Fruit fly (Drosophila melanogaster) whole organism, embryonic: Measurements from ENCODE around the gene Pka-C3.

Experiments
- Ada2b ChIP-seq: fragments of 200-800 bp; sonication (Bioruptor generic); IDR thresholded peaks from 2 replicates; pipeline ENCODE4 v1.3.6; 2022; ENCODE audit warnings: missing biosample characterization, missing genetic modification characterization
- CG10431 ChIP-seq: fragments of 200-800 bp; sonication (Bioruptor generic); optimal IDR thresholded peaks from 3 replicates; lab custom pipeline; 2018; ENCODE audit warnings: missing biosample characterization, mild to moderate bottlenecking, missing genetic modification characterization
- CG10543 ChIP-seq: fragments of 200-800 bp; sonication (Bioruptor generic); optimal IDR thresholded peaks from 3 replicates; lab custom pipeline; 2017; ENCODE audit warnings: missing biosample characterization, mild to moderate bottlenecking, missing genetic modification characterization, moderate library complexity
- CG11398 ChIP-seq: fragments of 200-800 bp; sonication (Bioruptor generic); optimal IDR thresholded peaks from 2 replicates; lab custom pipeline; 2016; ENCODE audit warnings: missing biosample characterization, missing genetic modification characterization
- CG11696 ChIP-seq: fragments of 200-800 bp; sonication (Bioruptor generic); IDR thresholded peaks from 2 replicates; pipeline ENCODE4 v1.3.6; 2022; ENCODE audit warnings: missing biosample characterization, missing genetic modification characterization
- CG12104 ChIP-seq: fragments of 200-800 bp; sonication (Bioruptor generic); optimal IDR thresholded peaks from 3 replicates; lab custom pipeline; 2016; ENCODE audit warnings: missing biosample characterization, missing genetic modification characterization
- CG13624 ChIP-seq: fragments of 200-800 bp; sonication (Bioruptor generic); optimal IDR thresholded peaks from 2 replicates; lab custom pipeline; 2016; ENCODE audit warnings: missing biosample characterization, missing genetic modification characterization
- CG14667 ChIP-seq: fragments of 200-800 bp; sonication (Bioruptor generic); IDR thresholded peaks from 2 replicates; pipeline ENCODE4 v1.3.6; 2022; ENCODE audit warnings: missing biosample characterization, missing genetic modification characterization
- CG14860 ChIP-seq: fragments of 200-800 bp; sonication (Bioruptor generic); IDR thresholded peaks from 3 replicates; pipeline ENCODE4 v1.3.6; 2022; ENCODE audit warnings: missing biosample characterization, missing genetic modification characterization; ENCODE audit not compliant: partially characterized antibody
- CG17186 ChIP-seq: fragments of 200-800 bp; sonication (Bioruptor generic); optimal IDR thresholded peaks from 3 replicates; lab custom pipeline; 2017; ENCODE audit warnings: missing biosample characterization, missing genetic modification reagents, missing genetic modification characterization
- CG17359 ChIP-seq: fragments of 200-800 bp; sonication (Bioruptor generic); optimal IDR thresholded peaks from 3 replicates; lab custom pipeline; 2018; ENCODE audit warnings: missing biosample characterization, mild to moderate bottlenecking, missing genetic modification characterization, moderate library complexity
- CG17568 ChIP-seq: fragments of 200-800 bp; sonication (Bioruptor generic); optimal IDR thresholded peaks from 2 replicates; lab custom pipeline; 2018; ENCODE audit warnings: missing biosample characterization, mild to moderate bottlenecking, missing genetic modification characterization, moderate library complexity
- CG2712 ChIP-seq: fragments of 200-800 bp; optimal IDR thresholded peaks from 3 replicates; lab custom pipeline; 2019; ENCODE audit warnings: missing biosample characterization, mild to moderate bottlenecking, missing genetic modification characterization, moderate library complexity
- CG31441 ChIP-seq: fragments of 200-800 bp; sonication (Bioruptor generic); IDR thresholded peaks from 2 replicates; pipeline ENCODE4 v1.3.6; 2022; ENCODE audit warnings: missing biosample characterization, missing genetic modification characterization
- CG42726 ChIP-seq: fragments of 200-800 bp; sonication (Bioruptor generic); IDR thresholded peaks from 2 replicates; pipeline ENCODE4 v1.3.6; 2022; ENCODE audit warnings: missing biosample characterization, missing genetic modification characterization; ENCODE audit not compliant: partially characterized antibody
- CG8765 ChIP-seq: fragments of 200-800 bp; sonication (Bioruptor generic); IDR thresholded peaks from 2 replicates; pipeline ENCODE4 v1.3.6; 2022; ENCODE audit warnings: missing biosample characterization, missing genetic modification characterization
- CG8944 ChIP-seq: fragments of 200-800 bp; sonication (Bioruptor generic); optimal IDR thresholded peaks from 3 replicates; lab custom pipeline; 2016; ENCODE audit warnings: missing biosample characterization, missing genetic modification characterization
- CG9727 ChIP-seq: fragments of 200-800 bp; sonication (Bioruptor generic); optimal IDR thresholded peaks from 3 replicates; lab custom pipeline; 2017; ENCODE audit warnings: missing biosample characterization, mild to moderate bottlenecking, missing genetic modification characterization
- CG9932 ChIP-seq: fragments of 200-800 bp; sonication (Bioruptor generic); IDR thresholded peaks from 2 replicates; pipeline ENCODE4 v1.3.6; 2022; ENCODE audit warnings: missing biosample characterization, missing genetic modification characterization
- Dll ChIP-seq: fragments of 200-800 bp; sonication (Bioruptor generic); IDR thresholded peaks from 4 replicates; pipeline ENCODE4 v1.3.6; 2022; ENCODE audit warnings: missing biosample characterization, missing genetic modification characterization; ENCODE audit not compliant: partially characterized antibody
- Dref ChIP-seq: fragments of 200-800 bp; sonication (Bioruptor generic); IDR thresholded peaks from 2 replicates; pipeline ENCODE4 v1.3.6; 2022; ENCODE audit warnings: missing biosample characterization, missing genetic modification characterization
- E2f2 ChIP-seq: fragments of 200-800 bp; sonication (Bioruptor generic); IDR thresholded peaks from 2 replicates; pipeline ENCODE4 v1.3.6; 2022; ENCODE audit warnings: missing biosample characterization, missing genetic modification characterization
- Fer2 ChIP-seq: fragments of 200-800 bp; sonication (Bioruptor generic); optimal IDR thresholded peaks from 2 replicates; lab custom pipeline; 2018; ENCODE audit warnings: missing biosample characterization, mild to moderate bottlenecking, missing genetic modification characterization, moderate library complexity
- Hr3 ChIP-seq: fragments of 200-800 bp; sonication (Bioruptor generic); optimal IDR thresholded peaks from 3 replicates; lab custom pipeline; 2016; ENCODE audit warnings: missing biosample characterization, missing genetic modification characterization
- Max ChIP-seq: fragments of 200-800 bp; sonication (Bioruptor generic); optimal IDR thresholded peaks from 2 replicates; lab custom pipeline; 2016; ENCODE audit warnings: missing biosample characterization, mild to moderate bottlenecking, missing genetic modification characterization
- Med ChIP-seq: fragments of 200-800 bp; sonication (Bioruptor generic); peaks from one replicate; lab custom pipeline; 2016; ENCODE audit warnings: missing biosample characterization, missing genetic modification characterization, mild to moderate bottlenecking, inconsistent platforms, moderate library complexity
- NK7.1 ChIP-seq: fragments of 200-800 bp; sonication (Bioruptor generic); optimal IDR thresholded peaks from 3 replicates; lab custom pipeline; 2016; ENCODE audit warnings: missing biosample characterization, missing genetic modification characterization
- Nf-YB ChIP-seq: fragments of 200-800 bp; sonication (Bioruptor generic); optimal IDR thresholded peaks from 3 replicates; lab custom pipeline; 2019; ENCODE audit warnings: missing biosample characterization, mild to moderate bottlenecking, missing genetic modification characterization, moderate library complexity
- Ssrp ChIP-seq: fragments of 200-800 bp; sonication (Bioruptor generic); optimal IDR thresholded peaks from 2 replicates; lab custom pipeline; 2018; ENCODE audit warnings: missing biosample characterization, mild to moderate bottlenecking, missing genetic modification characterization, moderate library complexity
- bab2 ChIP-seq: fragments of 200-800 bp; sonication (Bioruptor generic); optimal IDR thresholded peaks from 2 replicates; lab custom pipeline; 2016; ENCODE audit warnings: missing biosample characterization, missing genetic modification characterization
- cas ChIP-seq: fragments of 200-800 bp; sonication (Bioruptor generic); IDR thresholded peaks from 2 replicates; pipeline ENCODE4 v1.3.6; 2022; ENCODE audit warnings: missing biosample characterization, missing genetic modification characterization
- cg ChIP-seq: fragments of 200-800 bp; sonication (Bioruptor generic); optimal IDR thresholded peaks from 3 replicates; lab custom pipeline; 2019; ENCODE audit warnings: missing biosample characterization, mild to moderate bottlenecking, missing genetic modification characterization, moderate library complexity
- disco-r ChIP-seq: fragments of 200-800 bp; sonication (Bioruptor generic); optimal IDR thresholded peaks from 2 replicates; lab custom pipeline; 2016; ENCODE audit warnings: missing biosample characterization, missing genetic modification characterization
- ems ChIP-seq: fragments of 200-800 bp; sonication (Bioruptor generic); optimal IDR thresholded peaks from 3 replicates; lab custom pipeline; 2016; ENCODE audit warnings: missing biosample characterization, missing genetic modification characterization
- fd3F ChIP-seq: fragments of 200-800 bp; sonication (Bioruptor generic); optimal IDR thresholded peaks from 2 replicates; lab custom pipeline; 2018; ENCODE audit warnings: missing biosample characterization, mild to moderate bottlenecking, missing genetic modification characterization, moderate library complexity
- gro ChIP-seq: fragments of 200-800 bp; sonication (Bioruptor generic); optimal IDR thresholded peaks from 2 replicates; lab custom pipeline; 2016; ENCODE audit warnings: missing biosample characterization, missing genetic modification characterization
- gsb-n ChIP-seq: fragments of 200-800 bp; sonication (Bioruptor generic); optimal IDR thresholded peaks from 3 replicates; lab custom pipeline; 2018; ENCODE audit warnings: missing biosample characterization, mild to moderate bottlenecking, missing genetic modification characterization
- her ChIP-seq: fragments of 200-800 bp; sonication (Bioruptor generic); optimal IDR thresholded peaks from 2 replicates; lab custom pipeline; 2016; ENCODE audit warnings: missing biosample characterization, missing genetic modification characterization
- ind ChIP-seq: fragments of 200-800 bp; sonication (Bioruptor generic); optimal IDR thresholded peaks from 3 replicates; lab custom pipeline; 2016; ENCODE audit warnings: missing biosample characterization, missing genetic modification characterization
- lola ChIP-seq, 3 experiments: fragments of >200 bp in 2 of 3; fragments of 200-800 bp in 1 of 3; sonication (Bioruptor generic) in 1 of 3; optimal IDR thresholded peaks; 2 replicates each; lab custom pipeline; 2017 to 2019; ENCODE audit warnings: missing biosample characterization in 3 of 3, missing genetic modification characterization in 3 of 3, mild to moderate bottlenecking in 1 of 3, moderate library complexity in 1 of 3
- lov ChIP-seq, 2 experiments: fragments of 200-800 bp in 1 of 2; fragments of >200 bp in 1 of 2; sonication (Bioruptor generic) in 1 of 2; IDR thresholded peaks in 1 of 2; optimal IDR thresholded peaks in 1 of 2; 2 replicates in 1 of 2; 3 replicates in 1 of 2; pipeline versions ENCODE4 v1.3.6 to Lab custom; 2017 to 2022; ENCODE audit warnings: missing biosample characterization in 1 of 2, missing genetic modification characterization in 1 of 2
- mld ChIP-seq: fragments of 200-800 bp; sonication (Bioruptor generic); IDR thresholded peaks from 3 replicates; pipeline ENCODE4 v1.3.6; 2022; ENCODE audit warnings: missing biosample characterization, missing genetic modification characterization; ENCODE audit not compliant: partially characterized antibody
- pzg ChIP-seq: fragments of 200-800 bp; sonication (Bioruptor generic); optimal IDR thresholded peaks from 3 replicates; lab custom pipeline; 2018; ENCODE audit warnings: missing biosample characterization, mild to moderate bottlenecking, missing genetic modification characterization, moderate library complexity
- ro ChIP-seq: fragments of 200-800 bp; sonication (Bioruptor generic); IDR thresholded peaks from 2 replicates; pipeline ENCODE4 v1.3.6; 2022; ENCODE audit warnings: missing biosample characterization, missing genetic modification characterization
- sens ChIP-seq: fragments of 200-800 bp; sonication (Bioruptor generic); peaks from one replicate; lab custom pipeline; 2016; ENCODE audit warnings: missing biosample characterization, missing genetic modification characterization
- seq ChIP-seq: fragments of 200-800 bp; sonication (Bioruptor generic); IDR thresholded peaks from 2 replicates; pipeline ENCODE4 v1.3.6; 2022; ENCODE audit warnings: missing biosample characterization, missing genetic modification characterization
- sim ChIP-seq: fragments of 200-800 bp; sonication (Bioruptor generic); IDR thresholded peaks from 2 replicates; pipeline ENCODE4 v1.3.6; 2022; ENCODE audit warnings: missing biosample characterization, missing genetic modification characterization
- sqz ChIP-seq: fragments of 200-800 bp; sonication (Bioruptor generic); optimal IDR thresholded peaks from 3 replicates; lab custom pipeline; 2018; ENCODE audit warnings: missing biosample characterization, mild to moderate bottlenecking, missing genetic modification characterization
- tin ChIP-seq: fragments of 200-800 bp; sonication (Bioruptor generic); optimal IDR thresholded peaks from 3 replicates; lab custom pipeline; 2016; ENCODE audit warnings: missing biosample characterization, missing genetic modification characterization
- unpg ChIP-seq: fragments of 200-800 bp; sonication (Bioruptor generic); optimal IDR thresholded peaks from 3 replicates; lab custom pipeline; 2018; ENCODE audit warnings: missing biosample characterization, mild to moderate bottlenecking, missing genetic modification characterization, moderate library complexity
- yki ChIP-seq: fragments of >200 bp; optimal IDR thresholded peaks from 3 replicates; lab custom pipeline; 2018

Gene Pka-C3

DNA sequence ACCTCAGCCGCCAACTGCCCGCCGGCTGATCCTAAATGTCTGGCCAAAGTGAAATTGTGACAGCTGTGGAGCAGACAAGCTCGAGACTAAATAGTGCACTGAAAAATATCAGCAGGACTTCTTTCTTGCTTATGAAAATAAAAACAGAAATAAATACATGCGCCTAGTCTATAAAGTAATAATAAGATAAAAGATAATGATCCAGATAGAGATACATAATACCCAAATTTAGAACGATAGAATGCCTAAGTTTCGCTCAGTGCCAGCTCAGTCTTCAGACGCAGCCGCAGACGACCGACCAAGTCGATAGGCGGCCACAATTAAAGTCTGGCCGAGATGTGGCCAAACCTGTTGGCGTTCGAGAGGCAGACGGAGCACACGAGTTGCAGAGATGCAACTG, 13.8 kb downstream of the Pka-C3 start (continued):
- TF ChIP-seq CG9727 (GFP tag; lab: Kevin White, UChicago) (peak; percentile 15), Nf-YB (GFP tag; lab: Kevin White, UChicago) (no peak), CG12104 (GFP tag; lab: Kevin White, UChicago) (peak; percentile 31), Fer2 (tag; lab: Kevin White, UChicago) (no peak), tin (GFP tag; lab: Kevin White, UChicago) (peak; percentile 70), her (GFP tag; lab: Kevin White, UChicago) (no peak), pzg (GFP tag; lab: Kevin White, UChicago) (no peak), CG2712 (tag; lab: Kevin White, UChicago) (peak; percentile 79), NK7.1 (GFP tag; lab: Kevin White, UChicago) (no peak), Ssrp (no peak), cg (no peak), CG9932 (GFP tag; lab: Robert Waterston, UW) (no peak), disco-r (no peak), CG17186 (GFP tag; lab: Kevin White, UChicago) (no peak), Ada2b (peak; percentile 56), sqz (no peak), sens (GFP tag; lab: Kevin White, UChicago) (peak; percentile 93), sim (GFP tag; lab: Robert Waterston, UW) (no peak), Med (GFP tag; lab: Kevin White, UChicago) (peak; percentile 88), CG31441 (peak; percentile 75), CG14860 (GFP tag; lab: Robert Waterston, UW) (no peak), CG10431 (GFP tag; lab: Kevin White, UChicago) (no peak), CG11696 (no peak), Dll (GFP tag; lab: Robert Waterston, UW) (no peak), ro (GFP tag; lab: Robert Waterston, UW) (peak; percentile 47; the same call in 1 of the 2 replicates), gro (GFP tag; lab: Kevin White, UChicago) (no peak), CG13624 (GFP tag; lab: Kevin White, UChicago) (no peak), gsb-n (tag; lab: Kevin White, UChicago) (peak; percentile 40), unpg (GFP tag; lab: Kevin White, UChicago) (peak; percentile 61), lola (GFP tag; optimal IDR thresholded peaks at IDR 0.05; lab: Kevin White, UChicago) (no peak), cas (GFP tag; lab: Robert Waterston, UW) (no peak), CG8765 (GFP tag; lab: Robert Waterston, UW) (no peak), fd3F (no peak), CG11398 (GFP tag; lab: Kevin White, UChicago) (no peak), CG17359 (tag; lab: Kevin White, UChicago) (peak; percentile 90), CG10543 (GFP tag; lab: Kevin White, UChicago) (no peak), lov (optimal IDR thresholded peaks at IDR 0.05; lab: Kevin White, UChicago) (no peak), lov (GFP tag; IDR thresholded peaks at IDR 0.05; lab: Robert Waterston, UW) (0 out of 3 replicates have a peak, but pooled peaks have one; percentile 65), CG17568 (GFP tag; lab: Kevin White, UChicago) (peak; percentile 14), CG8944 (GFP tag; lab: Kevin White, UChicago) (peak; percentile 39), E2f2 (GFP tag; lab: Robert Waterston, UW) (peak; percentile 40; the same call in 1 of the 2 replicates), mld (GFP tag; lab: Robert Waterston, UW) (no peak), Max (GFP tag; lab: Kevin White, UChicago) (peak; percentile 34), ems (peak; percentile 52), yki (lab: Kevin White, UChicago) (no peak), CG14667 (GFP tag; lab: Robert Waterston, UW) (peak; percentile 24; the same call in 1 of the 2 replicates), Dref (no peak), ind (peak; percentile 52), Hr3 (peak; percentile 63), CG42726 (GFP tag; lab: Robert Waterston, UW) (no peak), bab2 (GFP tag; lab: Kevin White, UChicago) (peak; percentile 33), seq (GFP tag; lab: Robert Waterston, UW) (no peak)
